Worm (Caenorhabditis elegans): ENCODE measurements around the gene nlp-67.

nlp-67 gene

ce11 chrX:16208667-16209066 lies 24.5 kb downstream of the nlp-67 start:
- no peak for TF ChIP-seq pqm-1 (tag; optimal IDR thresholded peaks at IDR 0.05)
- TF ChIP-seq nhr-11 (tag; optimal IDR thresholded peaks at IDR 0.05): no peak
- no peak for TF ChIP-seq zip-2 (tag; optimal IDR thresholded peaks at IDR 0.05)
- TF ChIP-seq F10B5.3 (tag; optimal IDR thresholded peaks at IDR 0.05): no peak
- TF ChIP-seq dmd-8 (GFP tag; IDR thresholded peaks at IDR 0.05): 0 out of 2 replicates have a peak, but pooled peaks have one; percentile 4
- TF ChIP-seq lin-15B (tag; optimal IDR thresholded peaks at IDR 0.05): no peak
- TF ChIP-seq T20F7.1 (GFP tag; optimal IDR thresholded peaks at IDR 0.05): no peak
- TF ChIP-seq ceh-20 (GFP tag; IDR thresholded peaks at IDR 0.05): no peak
- TF ChIP-seq nhr-41 (GFP tag; IDR thresholded peaks at IDR 0.05): peak; percentile 41; the same call in 1 of the 2 replicates
- no peak for TF ChIP-seq ceh-28 (tag; optimal IDR thresholded peaks at IDR 0.05)
- TF ChIP-seq nhr-10 (tag; optimal IDR thresholded peaks at IDR 0.05): no peak
- TF ChIP-seq snpc-4 (tag; optimal IDR thresholded peaks at IDR 0.05): no peak
- TF ChIP-seq dmd-6 (GFP tag; IDR thresholded peaks at IDR 0.05): peak; percentile 14
- no peak for TF ChIP-seq ZK337.2 (GFP tag; IDR thresholded peaks at IDR 0.05)
- TF ChIP-seq pha-4 (GFP tag; IDR thresholded peaks at IDR 0.05): peak; percentile 39; the same call in 1 of the 2 replicates
- no peak for TF ChIP-seq pha-4 (tag; optimal IDR thresholded peaks at IDR 0.05)
- no peak for TF ChIP-seq lsy-2 (tag; optimal IDR thresholded peaks at IDR 0.05)
- no peak for TF ChIP-seq ama-1 (optimal IDR thresholded peaks at IDR 0.05)
- no peak for TF ChIP-seq vab-7 (GFP tag; IDR thresholded peaks at IDR 0.05)
- no peak for TF ChIP-seq mxl-2 (GFP tag; conservative IDR thresholded peaks at IDR 0.05)
- TF ChIP-seq spr-1 (tag; optimal IDR thresholded peaks at IDR 0.05): no peak
- 0 out of 2 replicates have a peak, but pooled peaks have one; percentile 55 for TF ChIP-seq egl-43 (GFP tag; IDR thresholded peaks at IDR 0.05)
- no peak for TF ChIP-seq F44E2.7 (GFP tag; IDR thresholded peaks at IDR 0.05)
- no peak for TF ChIP-seq fkh-10 (GFP tag; optimal IDR thresholded peaks at IDR 0.05)
- no peak for TF ChIP-seq zag-1 (tag; optimal IDR thresholded peaks at IDR 0.05)
- TF ChIP-seq lin-39 (tag; optimal IDR thresholded peaks at IDR 0.05): no peak
- TF ChIP-seq lin-13 (GFP tag; optimal IDR thresholded peaks at IDR 0.05): no peak
- TF ChIP-seq attf-4 (tag; optimal IDR thresholded peaks at IDR 0.05): no peak
- TF ChIP-seq lin-38 (GFP tag; IDR thresholded peaks at IDR 0.05): peak; percentile 37
- TF ChIP-seq daf-16 (GFP tag; optimal IDR thresholded peaks at IDR 0.05): no peak
- TF ChIP-seq daf-16 (tag; optimal IDR thresholded peaks at IDR 0.05): peak; percentile 8
- TF ChIP-seq cey-2 (tag; optimal IDR thresholded peaks at IDR 0.05; ENCODE audit: borderline replicate concordance, insufficient read depth): no peak
- TF ChIP-seq mes-2 (tag; optimal IDR thresholded peaks at IDR 0.05; ENCODE audit: poor library complexity, severe bottlenecking): peak; percentile 22
- TF ChIP-seq ceh-44 (GFP tag; IDR thresholded peaks at IDR 0.05): no peak
- peak; percentile 70; the same call in 1 of the 2 replicates for TF ChIP-seq lim-7 (GFP tag; IDR thresholded peaks at IDR 0.05)
- no peak for TF ChIP-seq madf-5 (GFP tag; IDR thresholded peaks at IDR 0.05)
- no peak for TF ChIP-seq daf-12 (tag; optimal IDR thresholded peaks at IDR 0.05)
- no peak for TF ChIP-seq dmd-9 (GFP tag; IDR thresholded peaks at IDR 0.05)
- TF ChIP-seq F26F4.8 (GFP tag; conservative IDR thresholded peaks at IDR 0.05): no peak
- no peak for TF ChIP-seq nhr-237 (tag; optimal IDR thresholded peaks at IDR 0.05)
- no peak for TF ChIP-seq lin-1 (GFP tag; IDR thresholded peaks at IDR 0.05)
- TF ChIP-seq hif-1 (tag; optimal IDR thresholded peaks at IDR 0.05): no peak
- TF ChIP-seq D1046.2 (GFP tag; IDR thresholded peaks at IDR 0.05): no peak
- peak; percentile 47; the same call in 1 of the 2 replicates for TF ChIP-seq snpc-1.2 (GFP tag; IDR thresholded peaks at IDR 0.05)
- no peak for TF ChIP-seq rbr-2 (tag; optimal IDR thresholded peaks at IDR 0.05)
- TF ChIP-seq egl-27 (tag; optimal IDR thresholded peaks at IDR 0.05): no peak
- no peak for TF ChIP-seq ceh-62 (tag; optimal IDR thresholded peaks at IDR 0.05)
- TF ChIP-seq zip-11 (GFP tag; IDR thresholded peaks at IDR 0.05): no peak
- no peak for TF ChIP-seq nhr-42 (GFP tag; IDR thresholded peaks at IDR 0.05)
- TF ChIP-seq skn-1 (tag; optimal IDR thresholded peaks at IDR 0.05): no peak
- no peak for TF ChIP-seq Y5F2A.4 (GFP tag; optimal IDR thresholded peaks at IDR 0.05)
- TF ChIP-seq ztf-7 (tag; optimal IDR thresholded peaks at IDR 0.05): no peak
- no peak for TF ChIP-seq ces-1 (GFP tag; optimal IDR thresholded peaks at IDR 0.05)

Data from whole organism, L4 larva.